Worm (Caenorhabditis elegans) whole organism, early embryonic: Measurements from ENCODE around the gene F49F1.18.

Experiments used
- B0310.2 ChIP-seq: sonication (generic microtip); optimal IDR thresholded peaks from 2 replicates; lab custom pipeline; 2016; ENCODE audit warnings: mild to moderate bottlenecking, missing genetic modification characterization, missing compliant biosample characterization
- aly-1 ChIP-seq: sonication (generic microtip); optimal IDR thresholded peaks from 2 replicates; lab custom pipeline; 2016; ENCODE audit warnings: missing genetic modification characterization, missing compliant biosample characterization
- ama-1 ChIP-seq: fragments of 150-350 bp; optimal IDR thresholded peaks from 2 replicates; lab custom pipeline; 2014
- ceh-13 ChIP-seq: fragments of 200-800 bp; sonication (Bioruptor generic); optimal IDR thresholded peaks from 2 replicates; lab custom pipeline; 2018; ENCODE audit warnings: mild to moderate bottlenecking, missing genetic modification characterization, missing compliant biosample characterization
- flt-1 ChIP-seq: fragments of 200-800 bp; sonication (Bioruptor generic); IDR thresholded peaks from 2 replicates; pipeline ENCODE4 v1.3.6; 2022; ENCODE audit warnings: missing genetic modification characterization, missing compliant biosample characterization
- hmbx-1 ChIP-seq: sonication (generic microtip); optimal IDR thresholded peaks from 2 replicates; lab custom pipeline; 2016; ENCODE audit warnings: mild to moderate bottlenecking, missing genetic modification characterization, missing compliant biosample characterization
- pes-1 ChIP-seq: fragments of 200-800 bp; sonication (Bioruptor generic); IDR thresholded peaks from 2 replicates; pipeline ENCODE4 v1.3.6; 2022; ENCODE audit warnings: missing genetic modification reagents, missing genetic modification characterization, missing compliant biosample characterization
- tbx-11 ChIP-seq: fragments of 200-800 bp; sonication (Bioruptor generic); IDR thresholded peaks from 2 replicates; pipeline ENCODE4 v1.3.6; 2022; ENCODE audit warnings: missing genetic modification characterization, missing compliant biosample characterization

DNA sequence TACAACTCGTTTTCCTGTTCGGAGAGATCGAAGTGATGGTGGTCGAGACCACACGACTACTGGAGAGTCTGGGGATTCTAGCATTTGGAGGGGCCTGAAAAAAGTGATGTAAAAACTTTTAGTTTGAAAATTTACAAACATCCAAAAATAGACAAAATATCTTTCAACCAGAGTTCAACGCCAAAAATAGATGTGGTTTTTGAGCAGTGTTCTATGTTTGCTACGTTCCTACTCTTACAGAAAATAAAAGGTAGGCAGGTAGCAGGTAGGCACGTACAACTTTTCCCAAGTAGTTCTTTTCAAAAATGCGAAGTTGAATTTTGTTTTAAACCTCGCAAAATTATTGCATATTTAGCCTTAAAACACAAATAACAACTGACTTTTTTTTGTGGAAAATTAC lies 27.8 kb downstream of the F49F1.18 start, which contains the start of gene F49F1.14:
- TF ChIP-seq flt-1 (GFP tag; lab: Robert Waterston, UW) (no peak), aly-1 (tag; lab: Kevin White, UChicago) (no peak), B0310.2 (no peak), tbx-11 (GFP tag; lab: Robert Waterston, UW) (no peak), hmbx-1 (tag; lab: Kevin White, UChicago) (no peak), ama-1 (lab: Kevin White, UChicago) (no peak), pes-1 (GFP tag; lab: Robert Waterston, UW) (no peak), ceh-13 (GFP tag; lab: Kevin White, UChicago) (no peak)
